Fruit fly (Drosophila melanogaster) whole organism, prepupa: ENCODE measurements around the gene CG7691.

Experiments used
- Blimp-1 ChIP-seq: fragments of 200-800 bp; sonication (Bioruptor generic); optimal IDR thresholded peaks from 3 replicates; lab custom pipeline; 2017; ENCODE audit warnings: missing biosample characterization, missing genetic modification characterization, mild to moderate bottlenecking, moderate library complexity, missing genetic modification reagents
- CG10631 ChIP-seq: fragments of 200-800 bp; sonication (Bioruptor generic); optimal IDR thresholded peaks from 2 replicates; lab custom pipeline; 2016; ENCODE audit warnings: missing biosample characterization, missing genetic modification characterization
- CG10669 ChIP-seq: fragments of 200-800 bp; sonication (Bioruptor generic); optimal IDR thresholded peaks from 3 replicates; lab custom pipeline; 2018; ENCODE audit warnings: missing biosample characterization, mild to moderate bottlenecking, missing genetic modification characterization, moderate library complexity
- CG11294 ChIP-seq: fragments of 200-800 bp; sonication (Bioruptor generic); IDR thresholded peaks from 2 replicates; pipeline ENCODE4 v1.3.6; 2022; ENCODE audit warnings: missing biosample characterization, missing genetic modification characterization
- CG11762 ChIP-seq: fragments of 200-800 bp; sonication (Bioruptor generic); optimal IDR thresholded peaks from 3 replicates; lab custom pipeline; 2016; ENCODE audit warnings: missing biosample characterization, missing genetic modification characterization; ENCODE audit not compliant: insufficient read depth
- CG11902 ChIP-seq: fragments of 200-800 bp; sonication (Bioruptor generic); optimal IDR thresholded peaks from 3 replicates; lab custom pipeline; 2016; ENCODE audit warnings: missing biosample characterization, missing genetic modification characterization
- CG15336 ChIP-seq: fragments of 200-800 bp; sonication (Bioruptor generic); IDR thresholded peaks from 2 replicates; pipeline ENCODE4 v1.3.6; 2022; ENCODE audit warnings: missing biosample characterization, missing genetic modification characterization
- CG1621 ChIP-seq: fragments of 200-800 bp; sonication (Bioruptor generic); optimal IDR thresholded peaks from 3 replicates; lab custom pipeline; 2018; ENCODE audit warnings: missing biosample characterization, mild to moderate bottlenecking, missing genetic modification characterization
- CG16779 ChIP-seq: fragments of 200-800 bp; sonication (Bioruptor generic); optimal IDR thresholded peaks from 3 replicates; lab custom pipeline; 2017; ENCODE audit warnings: missing biosample characterization, mild to moderate bottlenecking, missing genetic modification characterization
- CG3032 ChIP-seq: fragments of 200-800 bp; optimal IDR thresholded peaks from 2 replicates; lab custom pipeline; 2019; ENCODE audit warnings: missing biosample characterization, mild to moderate bottlenecking, missing genetic modification characterization, moderate library complexity
- CG31627 ChIP-seq: fragments of 200-800 bp; sonication (Bioruptor generic); optimal IDR thresholded peaks from 3 replicates; lab custom pipeline; 2016; ENCODE audit warnings: missing biosample characterization, missing genetic modification characterization
- CG32006 ChIP-seq: fragments of 200-800 bp; sonication (Bioruptor generic); optimal IDR thresholded peaks from 3 replicates; lab custom pipeline; 2017; ENCODE audit warnings: missing biosample characterization, mild to moderate bottlenecking, missing genetic modification characterization
- CG34406 ChIP-seq: fragments of 200-800 bp; sonication (Bioruptor generic); optimal IDR thresholded peaks from 3 replicates; lab custom pipeline; 2016; ENCODE audit warnings: missing biosample characterization, missing genetic modification characterization
- CG6163 ChIP-seq: fragments of 200-800 bp; sonication (Bioruptor generic); IDR thresholded peaks from 3 replicates; pipeline ENCODE4 v1.3.6; 2022; ENCODE audit warnings: missing biosample characterization, missing genetic modification characterization
- CG6276 ChIP-seq: fragments of 200-800 bp; sonication (Bioruptor generic); optimal IDR thresholded peaks from 2 replicates; lab custom pipeline; 2017; ENCODE audit warnings: missing biosample characterization, mild to moderate bottlenecking, missing genetic modification characterization
- CG6792 ChIP-seq: fragments of 200-800 bp; sonication (Bioruptor generic); optimal IDR thresholded peaks from 3 replicates; lab custom pipeline; 2016; ENCODE audit warnings: missing biosample characterization, missing genetic modification characterization
- CG6808 ChIP-seq: fragments of 200-800 bp; sonication (Bioruptor generic); optimal IDR thresholded peaks from 3 replicates; lab custom pipeline; 2017; ENCODE audit warnings: missing biosample characterization, missing genetic modification characterization, mild to moderate bottlenecking, moderate library complexity, missing genetic modification reagents
- CG6854 ChIP-seq: fragments of 200-800 bp; sonication (Bioruptor generic); optimal IDR thresholded peaks from 2 replicates; lab custom pipeline; 2017; ENCODE audit warnings: missing biosample characterization, mild to moderate bottlenecking, missing genetic modification characterization
- CG7368 ChIP-seq: fragments of 200-800 bp; sonication (Bioruptor generic); optimal IDR thresholded peaks from 3 replicates; lab custom pipeline; 2016; ENCODE audit warnings: missing biosample characterization, missing genetic modification characterization
- CG8119 ChIP-seq: fragments of 200-800 bp; sonication (Bioruptor generic); IDR thresholded peaks from 3 replicates; pipeline ENCODE4 v1.3.6; 2022; ENCODE audit warnings: missing biosample characterization, missing genetic modification characterization
- CG8319 ChIP-seq: fragments of 200-800 bp; sonication (Bioruptor generic); optimal IDR thresholded peaks from 3 replicates; lab custom pipeline; 2016; ENCODE audit warnings: missing biosample characterization, missing genetic modification characterization
- CG8632 ChIP-seq: fragments of 200-800 bp; sonication (Bioruptor generic); optimal IDR thresholded peaks from 3 replicates; lab custom pipeline; 2016; ENCODE audit warnings: missing biosample characterization, missing genetic modification characterization
- CG9139 ChIP-seq: fragments of 200-800 bp; sonication (Bioruptor generic); optimal IDR thresholded peaks from 3 replicates; lab custom pipeline; 2017; ENCODE audit warnings: missing biosample characterization, mild to moderate bottlenecking, missing genetic modification characterization
- Eip75B ChIP-seq: fragments of 200-800 bp; sonication (Bioruptor generic); optimal IDR thresholded peaks from 3 replicates; lab custom pipeline; 2016; ENCODE audit warnings: missing biosample characterization, missing genetic modification characterization
- Eip78C ChIP-seq: fragments of 200-800 bp; sonication (Bioruptor generic); peaks from one replicate; lab custom pipeline; 2016; ENCODE audit warnings: missing biosample characterization, missing genetic modification characterization
- Eip93F ChIP-seq: fragments of 200-800 bp; sonication (Bioruptor generic); optimal IDR thresholded peaks from 2 replicates; lab custom pipeline; 2016; ENCODE audit warnings: missing biosample characterization, mild to moderate bottlenecking, missing genetic modification characterization
- Ets21C ChIP-seq: fragments of 200-800 bp; sonication (Bioruptor generic); optimal IDR thresholded peaks from 3 replicates; lab custom pipeline; 2016; ENCODE audit warnings: missing biosample characterization, missing genetic modification characterization
- Hr38 ChIP-seq: sonication (Bioruptor generic); optimal IDR thresholded peaks from 2 replicates; lab custom pipeline; 2016; ENCODE audit warnings: missing biosample characterization, missing genetic modification characterization
- Hr4 ChIP-seq: fragments of 200-800 bp; sonication (Bioruptor generic); optimal IDR thresholded peaks from 3 replicates; lab custom pipeline; 2016; ENCODE audit warnings: missing biosample characterization, missing genetic modification characterization
- Lpt ChIP-seq: fragments of 200-800 bp; sonication (Bioruptor generic); optimal IDR thresholded peaks from 3 replicates; lab custom pipeline; 2016; ENCODE audit warnings: missing biosample characterization, missing genetic modification characterization
- Met ChIP-seq: fragments of 200-800 bp; sonication (Bioruptor generic); optimal IDR thresholded peaks from 3 replicates; lab custom pipeline; 2016; ENCODE audit warnings: missing biosample characterization, missing genetic modification characterization
- OdsH ChIP-seq: fragments of 200-800 bp; sonication (Bioruptor generic); optimal IDR thresholded peaks from 3 replicates; lab custom pipeline; 2016; ENCODE audit warnings: missing biosample characterization, missing genetic modification characterization
- Sox14 ChIP-seq: fragments of 200-800 bp; sonication (Bioruptor generic); optimal IDR thresholded peaks from 3 replicates; lab custom pipeline; 2016; ENCODE audit warnings: missing biosample characterization, missing genetic modification characterization
- Sox15 ChIP-seq: fragments of 200-800 bp; sonication (Bioruptor generic); optimal IDR thresholded peaks from 3 replicates; lab custom pipeline; 2016; ENCODE audit warnings: missing biosample characterization, missing genetic modification characterization
- achi ChIP-seq: fragments of 200-800 bp; sonication (Bioruptor generic); optimal IDR thresholded peaks from 3 replicates; lab custom pipeline; 2016; ENCODE audit warnings: missing biosample characterization, missing genetic modification characterization
- acj6 ChIP-seq: fragments of 200-800 bp; sonication (Bioruptor generic); optimal IDR thresholded peaks from 3 replicates; lab custom pipeline; 2016; ENCODE audit warnings: missing biosample characterization, missing genetic modification characterization
- cyc ChIP-seq: fragments of 200-800 bp; sonication (Bioruptor generic); optimal IDR thresholded peaks from 3 replicates; lab custom pipeline; 2016; ENCODE audit warnings: missing biosample characterization, missing genetic modification characterization
- dac ChIP-seq: fragments of 200-800 bp; sonication (Bioruptor generic); optimal IDR thresholded peaks from 2 replicates; lab custom pipeline; 2017; ENCODE audit warnings: missing biosample characterization, mild to moderate bottlenecking, missing genetic modification characterization
- dsx ChIP-seq: fragments of 200-800 bp; optimal IDR thresholded peaks from 3 replicates; lab custom pipeline; 2019; ENCODE audit warnings: missing biosample characterization, mild to moderate bottlenecking, missing genetic modification characterization, moderate library complexity; ENCODE audit not compliant: poor library complexity, severe bottlenecking
- eg ChIP-seq: fragments of 200-800 bp; sonication (Bioruptor generic); IDR thresholded peaks from 3 replicates; pipeline ENCODE4 v1.3.6; 2022; ENCODE audit warnings: missing biosample characterization, missing genetic modification characterization
- esn ChIP-seq: fragments of 200-800 bp; sonication (Bioruptor generic); optimal IDR thresholded peaks from 2 replicates; lab custom pipeline; 2016; ENCODE audit warnings: missing biosample characterization, mild to moderate bottlenecking, missing genetic modification characterization, moderate library complexity
- fd59A ChIP-seq: fragments of 200-800 bp; sonication (Bioruptor generic); optimal IDR thresholded peaks from 2 replicates; lab custom pipeline; 2017; ENCODE audit warnings: missing biosample characterization, mild to moderate bottlenecking, missing genetic modification characterization, missing genetic modification reagents
- fd85E ChIP-seq: fragments of 200-800 bp; sonication (Bioruptor generic); optimal IDR thresholded peaks from 3 replicates; lab custom pipeline; 2016; ENCODE audit warnings: missing biosample characterization, missing genetic modification characterization
- fkh ChIP-seq: fragments of 200-800 bp; sonication (Bioruptor generic); optimal IDR thresholded peaks from 3 replicates; lab custom pipeline; 2017; ENCODE audit warnings: missing biosample characterization, mild to moderate bottlenecking, missing genetic modification characterization, moderate library complexity
- lz ChIP-seq: fragments of 200-800 bp; sonication (Bioruptor generic); optimal IDR thresholded peaks from 3 replicates; lab custom pipeline; 2016; ENCODE audit warnings: missing biosample characterization, missing genetic modification characterization
- net ChIP-seq: fragments of 200-800 bp; sonication (Bioruptor generic); optimal IDR thresholded peaks from 3 replicates; lab custom pipeline; 2016; ENCODE audit warnings: missing biosample characterization, missing genetic modification characterization
- salr ChIP-seq, 2 experiments: fragments of 200-800 bp; sonication (Bioruptor generic); optimal IDR thresholded peaks; 3 replicates each; lab custom pipeline; 2016 to 2018; ENCODE audit warnings: missing biosample characterization in 2 of 2, missing genetic modification characterization in 2 of 2, mild to moderate bottlenecking in 1 of 2
- spab ChIP-seq: fragments of 200-800 bp; sonication (Bioruptor generic); optimal IDR thresholded peaks from 2 replicates; lab custom pipeline; 2017; ENCODE audit warnings: missing biosample characterization, mild to moderate bottlenecking, missing genetic modification characterization, missing genetic modification reagents
- ss ChIP-seq, 2 experiments: fragments of 200-800 bp; sonication (Bioruptor generic); optimal IDR thresholded peaks; 2 replicates in 1 of 2; 3 replicates in 1 of 2; lab custom pipeline; 2017 to 2018; ENCODE audit warnings: mild to moderate bottlenecking in 2 of 2, missing biosample characterization in 2 of 2, missing genetic modification characterization in 2 of 2, moderate library complexity in 1 of 2
- svp ChIP-seq: fragments of 200-800 bp; sonication (Bioruptor generic); peaks from one replicate; lab custom pipeline; 2016; ENCODE audit warnings: missing biosample characterization, missing genetic modification characterization
- topi ChIP-seq: fragments of 200-800 bp; sonication (Bioruptor generic); optimal IDR thresholded peaks from 3 replicates; lab custom pipeline; 2016; ENCODE audit warnings: missing biosample characterization, missing genetic modification characterization

CG7691 gene

dm6 chr3R:18577739-18578417, 18.2 kb downstream of the CG7691 start:
- TF ChIP-seq dsx (GFP tag; lab: Kevin White, UChicago): no peak
- no peak for TF ChIP-seq CG9139
- no peak for TF ChIP-seq Lpt
- TF ChIP-seq fd59A: no peak
- TF ChIP-seq CG16779 (tag; lab: Kevin White, UChicago): no peak
- no peak for TF ChIP-seq CG8119
- peak; percentile 2 for TF ChIP-seq CG3032 (tag; lab: Kevin White, UChicago)
- no peak for TF ChIP-seq Hr38 (GFP tag; lab: Kevin White, UChicago)
- TF ChIP-seq acj6 (GFP tag; lab: Kevin White, UChicago): peak; percentile 9
- no peak for TF ChIP-seq CG6808
- peak; percentile 17 for TF ChIP-seq achi
- TF ChIP-seq CG31627: peak; percentile 10
- TF ChIP-seq Met (GFP tag; lab: Kevin White, UChicago): peak; percentile 6
- peak; percentile 75 for TF ChIP-seq svp (GFP tag; lab: Kevin White, UChicago)
- TF ChIP-seq CG8632: peak; percentile 7
- TF ChIP-seq CG34406 (GFP tag; lab: Kevin White, UChicago): no peak
- TF ChIP-seq CG15336: 0 out of 2 replicates have a peak, but pooled peaks have one; percentile 24
- TF ChIP-seq Sox14 (GFP tag; lab: Kevin White, UChicago): no peak
- TF ChIP-seq dac: no peak
- no peak for TF ChIP-seq Ets21C
- peak; percentile 20 for TF ChIP-seq cyc
- no peak for TF ChIP-seq CG6792 (GFP tag; lab: Kevin White, UChicago)
- no peak for TF ChIP-seq esn (GFP tag; lab: Kevin White, UChicago)
- TF ChIP-seq Blimp-1 (GFP tag; lab: Kevin White, UChicago): no peak
- TF ChIP-seq CG8319 (GFP tag; lab: Kevin White, UChicago): no peak
- TF ChIP-seq CG11902 (GFP tag; lab: Kevin White, UChicago): no peak
- TF ChIP-seq CG6276 (GFP tag; lab: Kevin White, UChicago): no peak
- TF ChIP-seq CG1621: no peak
- TF ChIP-seq CG11762 (GFP tag; lab: Kevin White, UChicago): no peak
- no peak for TF ChIP-seq CG11294 (GFP tag; lab: Robert Waterston, UW)
- no peak for TF ChIP-seq topi (GFP tag; lab: Kevin White, UChicago)
- no peak for TF ChIP-seq ss (GFP tag; optimal IDR thresholded peaks at IDR 0.05; lab: Kevin White, UChicago)
- no peak for TF ChIP-seq Eip75B (GFP tag; lab: Kevin White, UChicago)
- TF ChIP-seq lz (GFP tag; lab: Kevin White, UChicago): no peak
- peak; percentile 54 for TF ChIP-seq CG32006
- TF ChIP-seq fkh (GFP tag; lab: Kevin White, UChicago): no peak
- no peak for TF ChIP-seq CG10669
- no peak for TF ChIP-seq Sox15 (GFP tag; lab: Kevin White, UChicago)
- no peak for TF ChIP-seq fd85E
- peak; percentile 43 for TF ChIP-seq Hr4 (GFP tag; lab: Kevin White, UChicago)
- TF ChIP-seq net (GFP tag; lab: Kevin White, UChicago): peak; percentile 6
- 0 out of 3 replicates have a peak, but pooled peaks have one; percentile 13 for TF ChIP-seq CG6163 (GFP tag; lab: Robert Waterston, UW)
- TF ChIP-seq eg: 0 out of 3 replicates have a peak, but pooled peaks have one; percentile 43
- TF ChIP-seq CG6854 (GFP tag; lab: Kevin White, UChicago): no peak
- no peak for TF ChIP-seq Eip93F (GFP tag; lab: Kevin White, UChicago)
- TF ChIP-seq Eip78C: peak; percentile 79
- TF ChIP-seq CG10631 (GFP tag; lab: Kevin White, UChicago): peak; percentile 35
- TF ChIP-seq salr (GFP tag; optimal IDR thresholded peaks at IDR 0.05; lab: Kevin White, UChicago): no peak
- TF ChIP-seq CG7368 (GFP tag; lab: Kevin White, UChicago): no peak
- peak; percentile 2 for TF ChIP-seq spab
- TF ChIP-seq OdsH: peak; percentile 40
